Worm (Caenorhabditis elegans) whole organism, L1 larva: ENCODE measurements around the gene F11G11.15.

ENCODE experiments used
- C04F5.9 ChIP-seq: sonication (generic microtip); optimal IDR thresholded peaks from 2 replicates; lab custom pipeline; 2016; ENCODE audit warnings: missing genetic modification characterization, missing compliant biosample characterization
- C16A3.4 ChIP-seq: fragments of 150-350 bp; optimal IDR thresholded peaks from 2 replicates; lab custom pipeline; 2014; ENCODE audit warnings: missing biosample characterization, missing genetic modification characterization
- F16B12.6 ChIP-seq: fragments of 150-350 bp; optimal IDR thresholded peaks from 2 replicates; lab custom pipeline; 2014; ENCODE audit warnings: missing biosample characterization, missing genetic modification characterization
- alr-1 ChIP-seq: fragments of 200-800 bp; sonication (Bioruptor generic); optimal IDR thresholded peaks from 2 replicates; lab custom pipeline; 2018; ENCODE audit warnings: borderline replicate concordance, mild to moderate bottlenecking, missing genetic modification characterization, missing compliant biosample characterization
- blmp-1 ChIP-seq: fragments of 150-350 bp; optimal IDR thresholded peaks from 2 replicates; lab custom pipeline; 2014; ENCODE audit warnings: missing biosample characterization, missing genetic modification characterization
- ceh-63 ChIP-seq: fragments of 200-800 bp; sonication (Bioruptor generic); optimal IDR thresholded peaks from 2 replicates; lab custom pipeline; 2018; ENCODE audit warnings: mild to moderate bottlenecking, missing genetic modification characterization, missing compliant biosample characterization
- ceh-88 ChIP-seq: fragments of 200-800 bp; sonication (Bioruptor generic); IDR thresholded peaks from 2 replicates; pipeline ENCODE4 v1.3.6; 2022; ENCODE audit warnings: missing genetic modification characterization, missing compliant biosample characterization
- dsc-1 ChIP-seq: sonication (generic microtip); optimal IDR thresholded peaks from 2 replicates; lab custom pipeline; 2016; ENCODE audit warnings: mild to moderate bottlenecking, missing genetic modification characterization, missing compliant biosample characterization
- efl-1 ChIP-seq, 4 experiments: fragments of 150-350 bp; optimal IDR thresholded peaks in 3 of 4; peaks in 1 of 4; 1 replicate in 1 of 4; 2 replicates in 3 of 4; lab custom pipeline; 2014; ENCODE audit warnings: missing biosample characterization in 2 of 4, missing genetic modification characterization in 2 of 4, missing genetic modification reagents in 2 of 4
- efl-3 ChIP-seq: fragments of 200-800 bp; sonication (Bioruptor generic); optimal IDR thresholded peaks from 2 replicates; lab custom pipeline; 2018; ENCODE audit warnings: mild to moderate bottlenecking, missing genetic modification characterization, missing compliant biosample characterization
- elt-2 ChIP-seq: sonication (generic microtip); optimal IDR thresholded peaks from 2 replicates; lab custom pipeline; 2016; ENCODE audit warnings: missing genetic modification characterization, mild to moderate bottlenecking, inconsistent platforms, missing compliant biosample characterization, missing genetic modification reagents
- elt-3 ChIP-seq, 6 experiments: fragments of 150-350 bp in 1 of 6; sonication (generic microtip); optimal IDR thresholded peaks; 2 replicates each; lab custom pipeline; 2017 to 2018; ENCODE audit warnings: missing biosample characterization in 6 of 6, missing genetic modification characterization in 6 of 6, inconsistent platforms in 1 of 6
- fkh-10 ChIP-seq: sonication (generic microtip); optimal IDR thresholded peaks from 2 replicates; lab custom pipeline; 2017; ENCODE audit warnings: missing biosample characterization, missing genetic modification reagents, missing genetic modification characterization
- fkh-4 ChIP-seq: sonication (generic microtip); optimal IDR thresholded peaks from 2 replicates; lab custom pipeline; 2016; ENCODE audit warnings: missing compliant biosample characterization, missing genetic modification characterization, borderline replicate concordance
- fkh-8 ChIP-seq: sonication (generic microtip); optimal IDR thresholded peaks from 2 replicates; lab custom pipeline; 2016; ENCODE audit warnings: mild to moderate bottlenecking, missing genetic modification characterization, missing compliant biosample characterization
- fos-1 ChIP-seq: fragments of 150-350 bp; optimal IDR thresholded peaks from 2 replicates; lab custom pipeline; 2014; ENCODE audit warnings: missing biosample characterization, missing genetic modification characterization
- hlh-4 ChIP-seq: sonication (generic microtip); optimal IDR thresholded peaks from 2 replicates; lab custom pipeline; 2016; ENCODE audit warnings: mild to moderate bottlenecking, missing genetic modification characterization, missing compliant biosample characterization
- jun-1 ChIP-seq: fragments of 150-350 bp; optimal IDR thresholded peaks from 2 replicates; lab custom pipeline; 2014; ENCODE audit warnings: missing biosample characterization, missing genetic modification reagents, missing genetic modification characterization
- lin-13 ChIP-seq: fragments of 150-350 bp; optimal IDR thresholded peaks from 2 replicates; lab custom pipeline; 2014; ENCODE audit warnings: missing biosample characterization, missing genetic modification reagents, missing genetic modification characterization
- lin-14 ChIP-seq: fragments of 200-800 bp; sonication (Bioruptor generic); optimal IDR thresholded peaks from 2 replicates; lab custom pipeline; 2018; ENCODE audit warnings: mild to moderate bottlenecking, missing genetic modification characterization, moderate library complexity, missing compliant biosample characterization
- lin-15B ChIP-seq: fragments of 150-350 bp; sonication (generic microtip); optimal IDR thresholded peaks from 3 replicates; lab custom pipeline; 2014; ENCODE audit warnings: missing biosample characterization, missing genetic modification characterization
- lin-35 ChIP-seq, 2 experiments: fragments of 150-350 bp; optimal IDR thresholded peaks; 2 replicates each; lab custom pipeline; 2014; ENCODE audit warnings: missing biosample characterization in 2 of 2, missing genetic modification characterization in 2 of 2, missing genetic modification reagents in 2 of 2
- lin-39 ChIP-seq: fragments of 150-350 bp; optimal IDR thresholded peaks from 2 replicates; lab custom pipeline; 2014; ENCODE audit warnings: missing biosample characterization, missing genetic modification reagents, missing genetic modification characterization
- mef-2 ChIP-seq: fragments of 150-350 bp; optimal IDR thresholded peaks from 2 replicates; lab custom pipeline; 2014; ENCODE audit warnings: missing biosample characterization, missing genetic modification characterization
- nhr-12 ChIP-seq: sonication (generic microtip); optimal IDR thresholded peaks from 2 replicates; lab custom pipeline; 2017; ENCODE audit warnings: missing biosample characterization, missing genetic modification characterization
- nhr-19 ChIP-seq: fragments of 200-800 bp; sonication (Bioruptor generic); conservative IDR thresholded peaks from 2 replicates; pipeline ENCODE4 v1.3.6; 2022; ENCODE audit warnings: missing genetic modification characterization, missing compliant biosample characterization
- nhr-20 ChIP-seq: sonication (generic microtip); optimal IDR thresholded peaks from 2 replicates; lab custom pipeline; 2016; ENCODE audit warnings: mild to moderate bottlenecking, missing genetic modification characterization, missing compliant biosample characterization
- nhr-237 ChIP-seq: fragments of 150-350 bp; optimal IDR thresholded peaks from 2 replicates; lab custom pipeline; 2014; ENCODE audit warnings: missing biosample characterization, missing genetic modification characterization
- nhr-28 ChIP-seq: fragments of 150-350 bp; optimal IDR thresholded peaks from 2 replicates; lab custom pipeline; 2014; ENCODE audit warnings: missing biosample characterization, missing genetic modification characterization
- nhr-47 ChIP-seq: sonication (generic microtip); optimal IDR thresholded peaks from 2 replicates; lab custom pipeline; 2016; ENCODE audit warnings: mild to moderate bottlenecking, missing genetic modification characterization, moderate library complexity, missing compliant biosample characterization
- nhr-71 ChIP-seq: sonication (generic microtip); optimal IDR thresholded peaks from 2 replicates; lab custom pipeline; 2016; ENCODE audit warnings: mild to moderate bottlenecking, missing genetic modification characterization, moderate library complexity, missing compliant biosample characterization
- nhr-76 ChIP-seq: sonication (generic microtip); optimal IDR thresholded peaks from 2 replicates; lab custom pipeline; 2017; ENCODE audit warnings: missing biosample characterization, missing genetic modification characterization
- nhr-84 ChIP-seq: sonication (generic microtip); optimal IDR thresholded peaks from 2 replicates; lab custom pipeline; 2017; ENCODE audit warnings: missing biosample characterization, missing genetic modification characterization
- nhr-85 ChIP-seq: sonication (generic microtip); peaks from one replicate; lab custom pipeline; 2016; ENCODE audit warnings: missing genetic modification characterization, inconsistent platforms, missing compliant biosample characterization
- nhr-90 ChIP-seq: sonication (generic microtip); optimal IDR thresholded peaks from 2 replicates; lab custom pipeline; 2016; ENCODE audit warnings: mild to moderate bottlenecking, missing genetic modification characterization, missing compliant biosample characterization; ENCODE audit not compliant: poor library complexity
- pax-3 ChIP-seq: fragments of 200-800 bp; sonication (Bioruptor generic); optimal IDR thresholded peaks from 2 replicates; lab custom pipeline; 2018; ENCODE audit warnings: mild to moderate bottlenecking, missing genetic modification characterization, moderate library complexity, missing compliant biosample characterization
- pqm-1 ChIP-seq: sonication (generic microtip); optimal IDR thresholded peaks from 3 replicates; lab custom pipeline; 2017; ENCODE audit warnings: missing biosample characterization, missing genetic modification characterization
- skn-1 ChIP-seq: fragments of 150-350 bp; optimal IDR thresholded peaks from 2 replicates; lab custom pipeline; 2014; ENCODE audit warnings: missing biosample characterization, missing genetic modification characterization
- snu-23 ChIP-seq: sonication (generic microtip); optimal IDR thresholded peaks from 2 replicates; lab custom pipeline; 2016; ENCODE audit warnings: missing genetic modification characterization, missing compliant biosample characterization
- sox-4 ChIP-seq: sonication (generic microtip); optimal IDR thresholded peaks from 2 replicates; lab custom pipeline; 2016; ENCODE audit warnings: missing genetic modification characterization, missing compliant biosample characterization
- sup-37 ChIP-seq: fragments of 200-800 bp; sonication (Bioruptor generic); optimal IDR thresholded peaks from 2 replicates; lab custom pipeline; 2018; ENCODE audit warnings: mild to moderate bottlenecking, missing genetic modification characterization, missing compliant biosample characterization
- swsn-7 ChIP-seq: sonication (generic microtip); optimal IDR thresholded peaks from 2 replicates; lab custom pipeline; 2016; ENCODE audit warnings: missing genetic modification characterization, missing compliant biosample characterization
- tbx-2 ChIP-seq: sonication (generic microtip); optimal IDR thresholded peaks from 2 replicates; lab custom pipeline; 2016; ENCODE audit warnings: missing genetic modification characterization, missing compliant biosample characterization
- tlp-1 ChIP-seq: fragments of 150-350 bp; optimal IDR thresholded peaks from 2 replicates; lab custom pipeline; 2014; ENCODE audit warnings: missing biosample characterization, missing genetic modification characterization
- unc-130 ChIP-seq: fragments of 150-350 bp; optimal IDR thresholded peaks from 2 replicates; lab custom pipeline; 2017; ENCODE audit warnings: missing biosample characterization, missing genetic modification characterization, inconsistent platforms
- unc-30 ChIP-seq: sonication (generic microtip); optimal IDR thresholded peaks from 2 replicates; lab custom pipeline; 2017; ENCODE audit warnings: missing biosample characterization, missing genetic modification characterization
- unc-62 ChIP-seq: fragments of 150-350 bp; optimal IDR thresholded peaks from 2 replicates; lab custom pipeline; 2014; ENCODE audit warnings: missing biosample characterization, missing genetic modification reagents, missing genetic modification characterization
- unc-86 ChIP-seq: sonication (generic microtip); optimal IDR thresholded peaks from 2 replicates; lab custom pipeline; 2016; ENCODE audit warnings: missing genetic modification characterization, missing compliant biosample characterization
- zag-1 ChIP-seq: fragments of 150-350 bp; optimal IDR thresholded peaks from 2 replicates; lab custom pipeline; 2014; ENCODE audit warnings: missing biosample characterization, missing genetic modification characterization
- ztf-11 ChIP-seq, 2 experiments: sonication (generic microtip); optimal IDR thresholded peaks; 2 replicates each; lab custom pipeline; 2016 to 2017; ENCODE audit warnings: missing genetic modification characterization in 2 of 2, missing biosample characterization in 1 of 2, missing compliant biosample characterization in 1 of 2
- ztf-4 ChIP-seq: fragments of 150-350 bp; optimal IDR thresholded peaks from 2 replicates; lab custom pipeline; 2014; ENCODE audit warnings: missing biosample characterization, missing genetic modification characterization

F11G11.15 gene

DNA sequence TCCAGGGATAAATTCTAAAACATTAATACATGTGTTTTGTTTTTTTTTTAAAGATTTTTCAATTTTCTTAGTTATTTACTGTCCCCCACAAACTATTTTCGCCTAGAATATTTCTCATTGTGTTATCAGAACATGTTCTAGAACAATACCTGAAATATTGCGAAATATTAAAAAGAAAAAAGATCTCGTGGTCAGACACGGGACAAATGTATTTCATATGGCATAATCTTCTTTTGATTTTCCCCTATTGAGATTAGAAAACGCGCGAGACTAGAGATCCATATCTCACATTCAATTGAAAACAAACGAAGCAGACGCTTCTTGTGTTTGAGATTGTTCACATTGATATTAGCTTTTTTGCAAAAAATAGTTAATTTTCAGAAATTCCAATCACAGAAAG lies 18.5 kb upstream of the F11G11.15 start (continued):
- TF ChIP-seq jun-1 (no peak), dsc-1 (tag; lab: Kevin White, UChicago) (peak; percentile 70), zag-1 (tag; lab: Kevin White, UChicago) (no peak), C16A3.4 (tag; lab: Kevin White, UChicago) (no peak), pax-3 (peak; percentile 38), elt-3 (tag; optimal IDR thresholded peaks at IDR 0.05; lab: Kevin White, UChicago) (peak in 1 of 6 experiments; percentile 56), nhr-90 (tag; lab: Kevin White, UChicago) (no peak), snu-23 (GFP tag; lab: Kevin White, UChicago) (peak; percentile 30), skn-1 (tag; lab: Kevin White, UChicago) (peak; percentile 57), fkh-4 (tag; lab: Kevin White, UChicago) (no peak), nhr-85 (tag; lab: Kevin White, UChicago) (peak; percentile 88)

DNA sequence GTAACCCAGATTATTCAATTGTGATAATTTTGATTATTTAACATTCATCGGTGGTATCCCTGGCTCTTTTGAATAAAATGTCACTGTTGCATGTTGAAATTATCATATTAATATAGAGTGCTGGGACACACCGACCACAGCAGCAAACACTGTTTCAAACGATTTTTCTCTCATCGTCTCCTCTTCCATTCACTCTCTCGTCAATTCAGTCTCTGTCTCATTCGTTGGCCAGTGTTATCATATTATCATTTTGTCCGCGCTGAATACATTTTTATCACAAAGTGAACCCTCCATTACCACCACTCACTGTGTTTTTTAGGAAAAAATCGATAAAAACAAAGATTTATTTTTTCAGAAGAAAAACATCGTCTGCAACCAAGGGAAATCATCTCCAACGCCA lies 17.6 kb upstream of the F11G11.15 start:
- TF ChIP-seq elt-2 (tag; lab: Kevin White, UChicago) (peak; percentile 85), nhr-71 (no peak), efl-1 (optimal IDR thresholded peaks at IDR 0.05; lab: Kevin White, UChicago) (no peak), efl-1 (GFP tag; optimal IDR thresholded peaks at IDR 0.05 in 1 of 2; lab: Kevin White, UChicago) (peak in 1 of 2 experiments; percentile 69), swsn-7 (tag; lab: Kevin White, UChicago) (no peak), C04F5.9 (no peak), F16B12.6 (no peak), lin-13 (GFP tag; lab: Kevin White, UChicago) (no peak), fkh-10 (no peak), fkh-8 (tag; lab: Kevin White, UChicago) (no peak), nhr-84 (no peak), unc-86 (no peak), dsc-1 (tag; lab: Kevin White, UChicago) (no peak), zag-1 (tag; lab: Kevin White, UChicago) (no peak), fos-1 (tag; lab: Kevin White, UChicago) (no peak), nhr-12 (tag; lab: Kevin White, UChicago) (no peak), snu-23 (GFP tag; lab: Kevin White, UChicago) (peak; percentile 4), nhr-20 (tag; lab: Kevin White, UChicago) (peak; percentile 32), lin-14 (GFP tag; lab: Kevin White, UChicago) (peak; percentile 8), hlh-4 (no peak), alr-1 (tag; lab: Kevin White, UChicago) (no peak), nhr-47 (tag; lab: Kevin White, UChicago) (no peak), unc-30 (tag; lab: Kevin White, UChicago) (no peak), ceh-63 (GFP tag; lab: Kevin White, UChicago) (no peak), blmp-1 (tag; lab: Kevin White, UChicago) (peak; percentile 32), lin-35 (GFP tag; optimal IDR thresholded peaks at IDR 0.05; lab: Kevin White, UChicago) (peak in 1 of 2 experiments; percentile 25), nhr-90 (tag; lab: Kevin White, UChicago) (peak; percentile 6), ztf-4 (no peak), mef-2 (tag; lab: Kevin White, UChicago) (no peak), nhr-19 (GFP tag; lab: Robert Waterston, UW) (no peak), ztf-11 (tag; optimal IDR thresholded peaks at IDR 0.05; lab: Kevin White, UChicago) (no peak), tbx-2 (tag; lab: Kevin White, UChicago) (no peak), nhr-28 (tag; lab: Kevin White, UChicago) (no peak), nhr-237 (no peak), nhr-76 (tag; lab: Kevin White, UChicago) (no peak), unc-62 (GFP tag; lab: Kevin White, UChicago) (no peak), efl-3 (no peak), ceh-88 (GFP tag; lab: Robert Waterston, UW) (no peak), lin-15B (tag; lab: Kevin White, UChicago) (no peak), tlp-1 (no peak), sox-4 (tag; lab: Kevin White, UChicago) (no peak), lin-39 (tag; lab: Kevin White, UChicago) (no peak), elt-3 (tag; optimal IDR thresholded peaks at IDR 0.05; lab: Kevin White, UChicago) (peak in 1 of 6 experiments; percentile 45), unc-130 (tag; lab: Kevin White, UChicago) (peak; percentile 5), C16A3.4 (tag; lab: Kevin White, UChicago) (no peak), sup-37 (GFP tag; lab: Kevin White, UChicago) (no peak), pqm-1 (tag; lab: Kevin White, UChicago) (no peak)
